Fruit fly (Drosophila melanogaster) whole organism, prepupa: Measurements from ENCODE around the gene CG9592.

Source experiments
- CG10631 ChIP-seq: fragments of 200-800 bp; sonication (Bioruptor generic); optimal IDR thresholded peaks from 2 replicates; lab custom pipeline; 2016; ENCODE audit warnings: missing biosample characterization, missing genetic modification characterization
- CG10669 ChIP-seq: fragments of 200-800 bp; sonication (Bioruptor generic); optimal IDR thresholded peaks from 3 replicates; lab custom pipeline; 2018; ENCODE audit warnings: missing biosample characterization, mild to moderate bottlenecking, missing genetic modification characterization, moderate library complexity
- CG11294 ChIP-seq: fragments of 200-800 bp; sonication (Bioruptor generic); IDR thresholded peaks from 2 replicates; pipeline ENCODE4 v1.3.6; 2022; ENCODE audit warnings: missing biosample characterization, missing genetic modification characterization
- CG11762 ChIP-seq: fragments of 200-800 bp; sonication (Bioruptor generic); optimal IDR thresholded peaks from 3 replicates; lab custom pipeline; 2016; ENCODE audit warnings: missing biosample characterization, missing genetic modification characterization; ENCODE audit not compliant: insufficient read depth
- CG1621 ChIP-seq: fragments of 200-800 bp; sonication (Bioruptor generic); optimal IDR thresholded peaks from 3 replicates; lab custom pipeline; 2018; ENCODE audit warnings: missing biosample characterization, mild to moderate bottlenecking, missing genetic modification characterization
- CG16779 ChIP-seq: fragments of 200-800 bp; sonication (Bioruptor generic); optimal IDR thresholded peaks from 3 replicates; lab custom pipeline; 2017; ENCODE audit warnings: missing biosample characterization, mild to moderate bottlenecking, missing genetic modification characterization
- CG3032 ChIP-seq: fragments of 200-800 bp; optimal IDR thresholded peaks from 2 replicates; lab custom pipeline; 2019; ENCODE audit warnings: missing biosample characterization, mild to moderate bottlenecking, missing genetic modification characterization, moderate library complexity
- CG31627 ChIP-seq: fragments of 200-800 bp; sonication (Bioruptor generic); optimal IDR thresholded peaks from 3 replicates; lab custom pipeline; 2016; ENCODE audit warnings: missing biosample characterization, missing genetic modification characterization
- CG32006 ChIP-seq: fragments of 200-800 bp; sonication (Bioruptor generic); optimal IDR thresholded peaks from 3 replicates; lab custom pipeline; 2017; ENCODE audit warnings: missing biosample characterization, mild to moderate bottlenecking, missing genetic modification characterization
- CG34406 ChIP-seq: fragments of 200-800 bp; sonication (Bioruptor generic); optimal IDR thresholded peaks from 3 replicates; lab custom pipeline; 2016; ENCODE audit warnings: missing biosample characterization, missing genetic modification characterization
- CG3919 ChIP-seq: fragments of 200-800 bp; sonication (Bioruptor generic); optimal IDR thresholded peaks from 3 replicates; lab custom pipeline; 2016; ENCODE audit warnings: missing biosample characterization, missing genetic modification characterization
- CG6276 ChIP-seq: fragments of 200-800 bp; sonication (Bioruptor generic); optimal IDR thresholded peaks from 2 replicates; lab custom pipeline; 2017; ENCODE audit warnings: missing biosample characterization, mild to moderate bottlenecking, missing genetic modification characterization
- CG6792 ChIP-seq: fragments of 200-800 bp; sonication (Bioruptor generic); optimal IDR thresholded peaks from 3 replicates; lab custom pipeline; 2016; ENCODE audit warnings: missing biosample characterization, missing genetic modification characterization
- CG6808 ChIP-seq: fragments of 200-800 bp; sonication (Bioruptor generic); optimal IDR thresholded peaks from 3 replicates; lab custom pipeline; 2017; ENCODE audit warnings: missing biosample characterization, missing genetic modification characterization, mild to moderate bottlenecking, moderate library complexity, missing genetic modification reagents
- CG7368 ChIP-seq: fragments of 200-800 bp; sonication (Bioruptor generic); optimal IDR thresholded peaks from 3 replicates; lab custom pipeline; 2016; ENCODE audit warnings: missing biosample characterization, missing genetic modification characterization
- CG8319 ChIP-seq: fragments of 200-800 bp; sonication (Bioruptor generic); optimal IDR thresholded peaks from 3 replicates; lab custom pipeline; 2016; ENCODE audit warnings: missing biosample characterization, missing genetic modification characterization
- CG8632 ChIP-seq: fragments of 200-800 bp; sonication (Bioruptor generic); optimal IDR thresholded peaks from 3 replicates; lab custom pipeline; 2016; ENCODE audit warnings: missing biosample characterization, missing genetic modification characterization
- CG9139 ChIP-seq: fragments of 200-800 bp; sonication (Bioruptor generic); optimal IDR thresholded peaks from 3 replicates; lab custom pipeline; 2017; ENCODE audit warnings: missing biosample characterization, mild to moderate bottlenecking, missing genetic modification characterization
- Eip78C ChIP-seq: fragments of 200-800 bp; sonication (Bioruptor generic); peaks from one replicate; lab custom pipeline; 2016; ENCODE audit warnings: missing biosample characterization, missing genetic modification characterization
- Eip93F ChIP-seq: fragments of 200-800 bp; sonication (Bioruptor generic); optimal IDR thresholded peaks from 2 replicates; lab custom pipeline; 2016; ENCODE audit warnings: missing biosample characterization, mild to moderate bottlenecking, missing genetic modification characterization
- Ets21C ChIP-seq: fragments of 200-800 bp; sonication (Bioruptor generic); optimal IDR thresholded peaks from 3 replicates; lab custom pipeline; 2016; ENCODE audit warnings: missing biosample characterization, missing genetic modification characterization
- Gug ChIP-seq: fragments of 200-800 bp; sonication (Bioruptor generic); IDR thresholded peaks from 2 replicates; pipeline ENCODE4 v1.3.6; 2022; ENCODE audit warnings: missing biosample characterization, missing genetic modification characterization
- Hr39 ChIP-seq: fragments of 200-800 bp; sonication (Bioruptor generic); optimal IDR thresholded peaks from 2 replicates; lab custom pipeline; 2016; ENCODE audit warnings: missing biosample characterization, missing genetic modification characterization
- Hr4 ChIP-seq: fragments of 200-800 bp; sonication (Bioruptor generic); optimal IDR thresholded peaks from 3 replicates; lab custom pipeline; 2016; ENCODE audit warnings: missing biosample characterization, missing genetic modification characterization
- Lpt ChIP-seq: fragments of 200-800 bp; sonication (Bioruptor generic); optimal IDR thresholded peaks from 3 replicates; lab custom pipeline; 2016; ENCODE audit warnings: missing biosample characterization, missing genetic modification characterization
- Met ChIP-seq: fragments of 200-800 bp; sonication (Bioruptor generic); optimal IDR thresholded peaks from 3 replicates; lab custom pipeline; 2016; ENCODE audit warnings: missing biosample characterization, missing genetic modification characterization
- OdsH ChIP-seq: fragments of 200-800 bp; sonication (Bioruptor generic); optimal IDR thresholded peaks from 3 replicates; lab custom pipeline; 2016; ENCODE audit warnings: missing biosample characterization, missing genetic modification characterization
- Sox102F ChIP-seq: fragments of 200-800 bp; sonication (Bioruptor generic); optimal IDR thresholded peaks from 2 replicates; lab custom pipeline; 2016; ENCODE audit warnings: missing biosample characterization, mild to moderate bottlenecking, missing genetic modification characterization
- Sox14 ChIP-seq: fragments of 200-800 bp; sonication (Bioruptor generic); optimal IDR thresholded peaks from 3 replicates; lab custom pipeline; 2016; ENCODE audit warnings: missing biosample characterization, missing genetic modification characterization
- Sox15 ChIP-seq: fragments of 200-800 bp; sonication (Bioruptor generic); optimal IDR thresholded peaks from 3 replicates; lab custom pipeline; 2016; ENCODE audit warnings: missing biosample characterization, missing genetic modification characterization
- acj6 ChIP-seq: fragments of 200-800 bp; sonication (Bioruptor generic); optimal IDR thresholded peaks from 3 replicates; lab custom pipeline; 2016; ENCODE audit warnings: missing biosample characterization, missing genetic modification characterization
- cyc ChIP-seq: fragments of 200-800 bp; sonication (Bioruptor generic); optimal IDR thresholded peaks from 3 replicates; lab custom pipeline; 2016; ENCODE audit warnings: missing biosample characterization, missing genetic modification characterization
- dac ChIP-seq: fragments of 200-800 bp; sonication (Bioruptor generic); optimal IDR thresholded peaks from 2 replicates; lab custom pipeline; 2017; ENCODE audit warnings: missing biosample characterization, mild to moderate bottlenecking, missing genetic modification characterization
- dsx ChIP-seq: fragments of 200-800 bp; optimal IDR thresholded peaks from 3 replicates; lab custom pipeline; 2019; ENCODE audit warnings: missing biosample characterization, mild to moderate bottlenecking, missing genetic modification characterization, moderate library complexity; ENCODE audit not compliant: poor library complexity, severe bottlenecking
- eg ChIP-seq: fragments of 200-800 bp; sonication (Bioruptor generic); IDR thresholded peaks from 3 replicates; pipeline ENCODE4 v1.3.6; 2022; ENCODE audit warnings: missing biosample characterization, missing genetic modification characterization
- esn ChIP-seq: fragments of 200-800 bp; sonication (Bioruptor generic); optimal IDR thresholded peaks from 2 replicates; lab custom pipeline; 2016; ENCODE audit warnings: missing biosample characterization, mild to moderate bottlenecking, missing genetic modification characterization, moderate library complexity
- fd59A ChIP-seq: fragments of 200-800 bp; sonication (Bioruptor generic); optimal IDR thresholded peaks from 2 replicates; lab custom pipeline; 2017; ENCODE audit warnings: missing biosample characterization, mild to moderate bottlenecking, missing genetic modification characterization, missing genetic modification reagents
- fd85E ChIP-seq: fragments of 200-800 bp; sonication (Bioruptor generic); optimal IDR thresholded peaks from 3 replicates; lab custom pipeline; 2016; ENCODE audit warnings: missing biosample characterization, missing genetic modification characterization
- fkh ChIP-seq: fragments of 200-800 bp; sonication (Bioruptor generic); optimal IDR thresholded peaks from 3 replicates; lab custom pipeline; 2017; ENCODE audit warnings: missing biosample characterization, mild to moderate bottlenecking, missing genetic modification characterization, moderate library complexity
- lz ChIP-seq: fragments of 200-800 bp; sonication (Bioruptor generic); optimal IDR thresholded peaks from 3 replicates; lab custom pipeline; 2016; ENCODE audit warnings: missing biosample characterization, missing genetic modification characterization
- net ChIP-seq: fragments of 200-800 bp; sonication (Bioruptor generic); optimal IDR thresholded peaks from 3 replicates; lab custom pipeline; 2016; ENCODE audit warnings: missing biosample characterization, missing genetic modification characterization
- salr ChIP-seq, 2 experiments: fragments of 200-800 bp; sonication (Bioruptor generic); optimal IDR thresholded peaks; 3 replicates each; lab custom pipeline; 2016 to 2018; ENCODE audit warnings: missing biosample characterization in 2 of 2, missing genetic modification characterization in 2 of 2, mild to moderate bottlenecking in 1 of 2
- spab ChIP-seq: fragments of 200-800 bp; sonication (Bioruptor generic); optimal IDR thresholded peaks from 2 replicates; lab custom pipeline; 2017; ENCODE audit warnings: missing biosample characterization, mild to moderate bottlenecking, missing genetic modification characterization, missing genetic modification reagents
- ss ChIP-seq, 2 experiments: fragments of 200-800 bp; sonication (Bioruptor generic); optimal IDR thresholded peaks; 2 replicates in 1 of 2; 3 replicates in 1 of 2; lab custom pipeline; 2017 to 2018; ENCODE audit warnings: mild to moderate bottlenecking in 2 of 2, missing biosample characterization in 2 of 2, missing genetic modification characterization in 2 of 2, moderate library complexity in 1 of 2
- svp ChIP-seq: fragments of 200-800 bp; sonication (Bioruptor generic); peaks from one replicate; lab custom pipeline; 2016; ENCODE audit warnings: missing biosample characterization, missing genetic modification characterization
- vri ChIP-seq: fragments of 200-800 bp; sonication (Bioruptor generic); optimal IDR thresholded peaks from 3 replicates; lab custom pipeline; 2016; ENCODE audit warnings: missing biosample characterization, mild to moderate bottlenecking, missing genetic modification characterization

The CG9592 gene

DNA sequence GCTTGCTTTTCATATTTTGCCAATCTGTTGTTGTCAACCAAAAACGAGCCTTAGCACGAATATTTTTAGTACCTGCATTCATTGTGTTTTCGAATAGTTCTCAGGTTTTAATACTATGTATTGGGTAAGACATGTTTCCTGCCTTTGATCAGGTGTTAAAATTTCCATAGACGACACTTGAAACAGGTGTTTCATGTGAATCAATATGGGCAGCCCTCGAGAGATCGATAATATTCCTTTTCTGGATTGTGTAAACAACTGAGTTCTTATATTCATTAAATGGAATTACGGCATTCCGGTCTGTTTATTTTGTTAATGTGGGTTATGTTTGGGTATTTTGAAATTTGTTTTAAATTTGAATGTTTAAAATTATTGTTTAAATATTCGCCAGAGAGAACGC is 31.6 kb downstream of the CG9592 start:
- TF ChIP-seq fkh (GFP tag; lab: Kevin White, UChicago): peak; percentile 64
- no peak for TF ChIP-seq CG8632

- TF ChIP-seq dsx (GFP tag; lab: Kevin White, UChicago) (no peak), Eip78C (no peak), esn (GFP tag; lab: Kevin White, UChicago) (no peak), dac (GFP tag; lab: Kevin White, UChicago) (no peak), salr (GFP tag; optimal IDR thresholded peaks at IDR 0.05; lab: Kevin White, UChicago) (no peak), Hr39 (GFP tag; lab: Kevin White, UChicago) (no peak)
Observed at dm6 chr3L:14549958-14550357, 32.3 kb downstream of the CG9592 start.

dm6 chr3L:14550839-14551415 is 33.3 kb downstream of the CG9592 start, which contains the start of gene Gbs-70E:
TSS of gene Gbs-70E (minus strand) at chr3L:14550975.
- TF ChIP-seq CG7368 (GFP tag; lab: Kevin White, UChicago) (peak; percentile 90), vri (GFP tag; lab: Kevin White, UChicago) (peak; percentile 94), svp (GFP tag; lab: Kevin White, UChicago) (peak; percentile 99), cyc (GFP tag; lab: Kevin White, UChicago) (peak; percentile 92), dsx (GFP tag; lab: Kevin White, UChicago) (peak; percentile 92), fd59A (peak; percentile 87), Hr4 (GFP tag; lab: Kevin White, UChicago) (peak; percentile 95), lz (GFP tag; lab: Kevin White, UChicago) (peak; percentile 96), CG1621 (tag; lab: Kevin White, UChicago) (peak; percentile 88), Ets21C (peak; percentile 93), CG9139 (GFP tag; lab: Kevin White, UChicago) (peak; percentile 91), Sox15 (GFP tag; lab: Kevin White, UChicago) (peak; percentile 91), CG3032 (peak; percentile 89), CG8632 (peak; percentile 93), fkh (GFP tag; lab: Kevin White, UChicago) (peak; percentile 70), net (GFP tag; lab: Kevin White, UChicago) (peak; percentile 95), Lpt (GFP tag; lab: Kevin White, UChicago) (peak; percentile 88), CG6808 (GFP tag; lab: Kevin White, UChicago) (peak; percentile 93), Gug (GFP tag; lab: Robert Waterston, UW) (peak; percentile 90), Sox14 (GFP tag; lab: Kevin White, UChicago) (peak; percentile 96), ss (GFP tag; optimal IDR thresholded peaks at IDR 0.05; lab: Kevin White, UChicago) (peak; percentile 94 to 95), CG16779 (tag; lab: Kevin White, UChicago) (peak; percentile 92), CG6276 (GFP tag; lab: Kevin White, UChicago) (peak; percentile 89), eg (GFP tag; lab: Robert Waterston, UW) (peak; percentile 88), CG10669 (GFP tag; lab: Kevin White, UChicago) (peak; percentile 87), CG10631 (peak; percentile 89), CG31627 (GFP tag; lab: Kevin White, UChicago) (peak; percentile 94), Hr39 (GFP tag; lab: Kevin White, UChicago) (peak; percentile 94), Sox102F (GFP tag; lab: Kevin White, UChicago) (peak; percentile 95), acj6 (GFP tag; lab: Kevin White, UChicago) (peak; percentile 94), CG11762 (GFP tag; lab: Kevin White, UChicago) (peak; percentile 93), Eip93F (GFP tag; lab: Kevin White, UChicago) (peak; percentile 69), CG6792 (GFP tag; lab: Kevin White, UChicago) (peak; percentile 96), CG11294 (GFP tag; lab: Robert Waterston, UW) (peak; percentile 79), CG3919 (peak; percentile 94), CG32006 (GFP tag; lab: Kevin White, UChicago) (peak; percentile 91), Met (GFP tag; lab: Kevin White, UChicago) (peak; percentile 97), OdsH (GFP tag; lab: Kevin White, UChicago) (peak; percentile 94), fd85E (GFP tag; lab: Kevin White, UChicago) (peak; percentile 85), spab (GFP tag; lab: Kevin White, UChicago) (peak; percentile 89), Eip78C (peak; percentile 99), CG34406 (peak; percentile 94), CG8319 (GFP tag; lab: Kevin White, UChicago) (peak; percentile 90)
